Fruit fly (Drosophila melanogaster) whole organism, prepupa: Measurements from ENCODE around the gene CG9426.

Source experiments
- CG11902 ChIP-seq: fragments of 200-800 bp; sonication (Bioruptor generic); optimal IDR thresholded peaks from 3 replicates; lab custom pipeline; 2016; ENCODE audit warnings: missing biosample characterization, missing genetic modification characterization
- CG34406 ChIP-seq: fragments of 200-800 bp; sonication (Bioruptor generic); optimal IDR thresholded peaks from 3 replicates; lab custom pipeline; 2016; ENCODE audit warnings: missing biosample characterization, missing genetic modification characterization
- CG3919 ChIP-seq: fragments of 200-800 bp; sonication (Bioruptor generic); optimal IDR thresholded peaks from 3 replicates; lab custom pipeline; 2016; ENCODE audit warnings: missing biosample characterization, missing genetic modification characterization
- CG7368 ChIP-seq: fragments of 200-800 bp; sonication (Bioruptor generic); optimal IDR thresholded peaks from 3 replicates; lab custom pipeline; 2016; ENCODE audit warnings: missing biosample characterization, missing genetic modification characterization
- CG8319 ChIP-seq: fragments of 200-800 bp; sonication (Bioruptor generic); optimal IDR thresholded peaks from 3 replicates; lab custom pipeline; 2016; ENCODE audit warnings: missing biosample characterization, missing genetic modification characterization
- CG8632 ChIP-seq: fragments of 200-800 bp; sonication (Bioruptor generic); optimal IDR thresholded peaks from 3 replicates; lab custom pipeline; 2016; ENCODE audit warnings: missing biosample characterization, missing genetic modification characterization
- Ets21C ChIP-seq: fragments of 200-800 bp; sonication (Bioruptor generic); optimal IDR thresholded peaks from 3 replicates; lab custom pipeline; 2016; ENCODE audit warnings: missing biosample characterization, missing genetic modification characterization
- Hr39 ChIP-seq: fragments of 200-800 bp; sonication (Bioruptor generic); optimal IDR thresholded peaks from 2 replicates; lab custom pipeline; 2016; ENCODE audit warnings: missing biosample characterization, missing genetic modification characterization
- Lpt ChIP-seq: fragments of 200-800 bp; sonication (Bioruptor generic); optimal IDR thresholded peaks from 3 replicates; lab custom pipeline; 2016; ENCODE audit warnings: missing biosample characterization, missing genetic modification characterization
- Sox102F ChIP-seq: fragments of 200-800 bp; sonication (Bioruptor generic); optimal IDR thresholded peaks from 2 replicates; lab custom pipeline; 2016; ENCODE audit warnings: missing biosample characterization, mild to moderate bottlenecking, missing genetic modification characterization
- cyc ChIP-seq: fragments of 200-800 bp; sonication (Bioruptor generic); optimal IDR thresholded peaks from 3 replicates; lab custom pipeline; 2016; ENCODE audit warnings: missing biosample characterization, missing genetic modification characterization
- salr ChIP-seq, 2 experiments: fragments of 200-800 bp; sonication (Bioruptor generic); optimal IDR thresholded peaks; 3 replicates each; lab custom pipeline; 2016 to 2018; ENCODE audit warnings: missing biosample characterization in 2 of 2, missing genetic modification characterization in 2 of 2, mild to moderate bottlenecking in 1 of 2
- svp ChIP-seq: fragments of 200-800 bp; sonication (Bioruptor generic); peaks from one replicate; lab custom pipeline; 2016; ENCODE audit warnings: missing biosample characterization, missing genetic modification characterization

DNA sequence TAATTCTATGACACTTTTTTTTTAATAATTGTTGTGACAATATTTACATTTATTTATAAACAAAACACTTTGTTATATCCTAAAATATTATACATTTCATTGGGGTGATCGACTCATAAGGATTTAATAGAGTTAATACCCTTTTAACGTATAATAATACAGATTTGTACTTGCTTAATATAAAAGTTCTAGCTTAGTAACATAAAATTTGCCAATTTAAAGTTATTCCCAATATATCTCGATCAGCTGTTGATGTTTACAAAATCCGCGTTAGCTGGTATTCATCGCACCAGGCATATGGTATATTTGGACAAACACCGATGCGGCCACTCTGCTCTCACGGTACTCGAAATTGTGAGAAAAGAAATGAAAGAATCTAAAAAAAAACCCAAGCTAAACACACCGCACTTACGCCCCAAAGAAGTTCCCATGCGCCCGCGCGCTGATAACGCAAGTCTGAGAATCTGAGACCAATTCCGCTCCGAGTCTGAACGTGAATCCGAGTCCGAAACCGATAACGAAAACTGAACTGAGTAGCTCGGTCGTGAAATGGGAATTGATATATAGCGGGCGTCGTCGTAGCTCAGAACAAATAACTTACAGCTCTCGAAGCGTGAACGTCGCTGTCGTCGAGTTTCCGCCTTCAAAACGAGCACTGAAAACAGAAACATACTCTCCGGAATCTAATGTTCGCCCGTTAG is 16.1 kb downstream of the CG9426 start, which contains the start of gene Pect:
- TF ChIP-seq Ets21C (GFP tag; lab: Kevin White, UChicago) (no peak), CG3919 (GFP tag; lab: Kevin White, UChicago) (no peak), Hr39 (GFP tag; lab: Kevin White, UChicago) (no peak), CG8319 (GFP tag; lab: Kevin White, UChicago) (no peak), svp (GFP tag; lab: Kevin White, UChicago) (peak; percentile 73), Sox102F (GFP tag; lab: Kevin White, UChicago) (no peak), CG11902 (GFP tag; lab: Kevin White, UChicago) (no peak), cyc (no peak), CG34406 (GFP tag; lab: Kevin White, UChicago) (no peak), CG8632 (GFP tag; lab: Kevin White, UChicago) (no peak), Lpt (GFP tag; lab: Kevin White, UChicago) (no peak), CG7368 (GFP tag; lab: Kevin White, UChicago) (no peak), salr (GFP tag; optimal IDR thresholded peaks at IDR 0.05; lab: Kevin White, UChicago) (no peak)
